Fruit fly (Drosophila melanogaster) whole organism, pupa: ENCODE data around the gene Twdlalpha.

Experiments used
- CG10348 ChIP-seq: fragments of 200-800 bp; sonication (Bioruptor generic); IDR thresholded peaks from 2 replicates; pipeline ENCODE4 v1.3.6; 2022; ENCODE audit warnings: missing biosample characterization, missing genetic modification characterization
- CG12605 ChIP-seq: fragments of 200-800 bp; sonication (Bioruptor generic); IDR thresholded peaks from 2 replicates; pipeline ENCODE4 v1.3.6; 2022; ENCODE audit warnings: missing biosample characterization, missing genetic modification characterization
- CG13204 ChIP-seq: fragments of 200-800 bp; sonication (Bioruptor generic); optimal IDR thresholded peaks from 2 replicates; lab custom pipeline; 2018; ENCODE audit warnings: missing biosample characterization, mild to moderate bottlenecking, missing genetic modification characterization, moderate library complexity
- CG14655 ChIP-seq: fragments of 200-800 bp; sonication (Bioruptor generic); optimal IDR thresholded peaks from 3 replicates; lab custom pipeline; 2017; ENCODE audit warnings: mild to moderate bottlenecking, missing biosample characterization, missing genetic modification reagents, missing genetic modification characterization
- CG15710 ChIP-seq: fragments of 200-800 bp; sonication (Bioruptor generic); optimal IDR thresholded peaks from 2 replicates; lab custom pipeline; 2018; ENCODE audit warnings: missing biosample characterization, mild to moderate bottlenecking, missing genetic modification characterization, moderate library complexity
- CG17806 ChIP-seq: fragments of 200-800 bp; sonication (Bioruptor generic); optimal IDR thresholded peaks from 2 replicates; lab custom pipeline; 2018; ENCODE audit warnings: missing biosample characterization, mild to moderate bottlenecking, missing genetic modification characterization, moderate library complexity
- CG32121 ChIP-seq: fragments of 200-800 bp; sonication (Bioruptor generic); IDR thresholded peaks from 2 replicates; pipeline ENCODE4 v1.3.6; 2022; ENCODE audit warnings: missing biosample characterization, missing genetic modification characterization
- CG34367 ChIP-seq: fragments of 200-800 bp; sonication (Bioruptor generic); optimal IDR thresholded peaks from 2 replicates; lab custom pipeline; 2018; ENCODE audit warnings: missing biosample characterization, mild to moderate bottlenecking, missing genetic modification characterization
- CG4496 ChIP-seq: fragments of 200-800 bp; sonication (Bioruptor generic); IDR thresholded peaks from 3 replicates; pipeline ENCODE4 v1.3.6; 2022; ENCODE audit warnings: missing biosample characterization, missing genetic modification characterization
- CG8159 ChIP-seq: fragments of 200-800 bp; sonication (Bioruptor generic); optimal IDR thresholded peaks from 3 replicates; lab custom pipeline; 2018; ENCODE audit warnings: missing biosample characterization, mild to moderate bottlenecking, missing genetic modification characterization, moderate library complexity
- CG8301 ChIP-seq: fragments of 200-800 bp; sonication (Bioruptor generic); optimal IDR thresholded peaks from 2 replicates; lab custom pipeline; 2018; ENCODE audit warnings: missing biosample characterization, mild to moderate bottlenecking, missing genetic modification characterization
- CG9948 ChIP-seq: fragments of 200-800 bp; sonication (Bioruptor generic); optimal IDR thresholded peaks from 2 replicates; lab custom pipeline; 2018; ENCODE audit warnings: missing biosample characterization, mild to moderate bottlenecking, missing genetic modification characterization, moderate library complexity
- D1 ChIP-seq: fragments of 200-800 bp; sonication (Bioruptor generic); optimal IDR thresholded peaks from 2 replicates; lab custom pipeline; 2018; ENCODE audit warnings: missing biosample characterization, mild to moderate bottlenecking, missing genetic modification characterization, moderate library complexity
- EcR ChIP-seq: fragments of 200-800 bp; sonication (Bioruptor generic); optimal IDR thresholded peaks from 3 replicates; lab custom pipeline; 2019; ENCODE audit warnings: missing biosample characterization, missing genetic modification characterization, mild to moderate bottlenecking, moderate library complexity, missing genetic modification reagents
- Ets98B ChIP-seq: fragments of 200-800 bp; sonication (Bioruptor generic); IDR thresholded peaks from 2 replicates; pipeline ENCODE4 v1.3.6; 2022; ENCODE audit warnings: missing biosample characterization, missing genetic modification characterization
- Pif1A ChIP-seq: fragments of 200-800 bp; sonication (Bioruptor generic); optimal IDR thresholded peaks from 3 replicates; lab custom pipeline; 2016; ENCODE audit warnings: missing biosample characterization, missing genetic modification characterization
- Pif1B ChIP-seq: fragments of 200-800 bp; sonication (Bioruptor generic); optimal IDR thresholded peaks from 3 replicates; lab custom pipeline; 2016; ENCODE audit warnings: missing biosample characterization, missing genetic modification characterization
- Snoo ChIP-seq: fragments of 200-800 bp; sonication (Bioruptor generic); optimal IDR thresholded peaks from 3 replicates; lab custom pipeline; 2017; ENCODE audit warnings: missing biosample characterization, mild to moderate bottlenecking, missing genetic modification characterization, inconsistent platforms
- fd96Ca ChIP-seq: fragments of 200-800 bp; sonication (Bioruptor generic); IDR thresholded peaks from 3 replicates; pipeline ENCODE4 v1.3.6; 2022; ENCODE audit warnings: missing biosample characterization, missing genetic modification characterization
- gl ChIP-seq: fragments of 200-800 bp; sonication (Bioruptor generic); optimal IDR thresholded peaks from 2 replicates; lab custom pipeline; 2018; ENCODE audit warnings: missing biosample characterization, mild to moderate bottlenecking, missing genetic modification characterization
- rn ChIP-seq: fragments of 200-800 bp; sonication (Bioruptor generic); IDR thresholded peaks from 2 replicates; pipeline ENCODE4 v1.3.6; 2022; ENCODE audit warnings: missing biosample characterization, missing genetic modification characterization

Gene Twdlalpha

dm6 chrX:16768770-16769169 is 26.1 kb downstream of the Twdlalpha start:
- no peak for TF ChIP-seq CG8159
- TF ChIP-seq Pif1A (GFP tag; lab: Kevin White, UChicago): no peak
- TF ChIP-seq CG14655 (GFP tag; lab: Kevin White, UChicago): peak; percentile 27
- TF ChIP-seq, all 21 proteins: peak for 1

- peak; percentile 68 for TF ChIP-seq CG8159
- no peak for TF ChIP-seq CG10348 (GFP tag; lab: Robert Waterston, UW)
- TF ChIP-seq rn (GFP tag; lab: Robert Waterston, UW): peak; percentile 36; the same call in 1 of the 2 replicates
- peak; percentile 75 for TF ChIP-seq Pif1B (GFP tag; lab: Kevin White, UChicago)
- no peak for TF ChIP-seq gl (tag; lab: Kevin White, UChicago)
- TF ChIP-seq CG4496 (GFP tag; lab: Robert Waterston, UW): peak; percentile 89
- TF ChIP-seq CG14655 (GFP tag; lab: Kevin White, UChicago): peak; percentile 66
- TF ChIP-seq EcR: no peak
- TF ChIP-seq Ets98B: peak; percentile 77
- TF ChIP-seq CG17806 (tag; lab: Kevin White, UChicago): peak; percentile 70
- peak; percentile 37 for TF ChIP-seq CG15710 (tag; lab: Kevin White, UChicago)
- peak; percentile 57 for TF ChIP-seq CG32121 (GFP tag; lab: Robert Waterston, UW)
- TF ChIP-seq Pif1A (GFP tag; lab: Kevin White, UChicago): peak; percentile 67
- no peak for TF ChIP-seq CG13204
- no peak for TF ChIP-seq CG9948 (tag; lab: Kevin White, UChicago)
- no peak for TF ChIP-seq D1
- peak; percentile 84 for TF ChIP-seq fd96Ca (GFP tag; lab: Robert Waterston, UW)
- peak; percentile 58 for TF ChIP-seq CG8301
- peak; percentile 32 for TF ChIP-seq Snoo (tag; lab: Kevin White, UChicago)
- TF ChIP-seq CG12605: peak; percentile 68; the same call in 1 of the 2 replicates
- peak; percentile 22 for TF ChIP-seq CG34367 (tag; lab: Kevin White, UChicago)
- TF ChIP-seq, all 21 proteins: peak for 15
Observed at dm6 chrX:16772882-16773827, 30.5 kb downstream of the Twdlalpha start.

dm6 chrX:16774201-16775061 is 31.8 kb downstream of the Twdlalpha start:
- TF ChIP-seq CG8159: no peak
- no peak for TF ChIP-seq Snoo (tag; lab: Kevin White, UChicago)
- TF ChIP-seq CG9948 (tag; lab: Kevin White, UChicago): no peak
- no peak for TF ChIP-seq CG32121 (GFP tag; lab: Robert Waterston, UW)
- no peak for TF ChIP-seq CG8301
- no peak for TF ChIP-seq D1
- no peak for TF ChIP-seq rn (GFP tag; lab: Robert Waterston, UW)
- no peak for TF ChIP-seq CG13204
- TF ChIP-seq Pif1A (GFP tag; lab: Kevin White, UChicago): no peak
- TF ChIP-seq CG12605: no peak
- TF ChIP-seq CG15710 (tag; lab: Kevin White, UChicago): no peak
- TF ChIP-seq CG14655 (GFP tag; lab: Kevin White, UChicago): no peak
- no peak for TF ChIP-seq CG10348 (GFP tag; lab: Robert Waterston, UW)
- TF ChIP-seq Pif1B (GFP tag; lab: Kevin White, UChicago): no peak
- no peak for TF ChIP-seq fd96Ca (GFP tag; lab: Robert Waterston, UW)

- TF ChIP-seq CG15710 (tag; lab: Kevin White, UChicago) (no peak), Pif1B (GFP tag; lab: Kevin White, UChicago) (no peak), gl (tag; lab: Kevin White, UChicago) (no peak), CG8301 (no peak), fd96Ca (GFP tag; lab: Robert Waterston, UW) (no peak), CG17806 (tag; lab: Kevin White, UChicago) (no peak), CG14655 (GFP tag; lab: Kevin White, UChicago) (no peak), CG12605 (no peak), D1 (no peak), Snoo (tag; lab: Kevin White, UChicago) (no peak), rn (GFP tag; lab: Robert Waterston, UW) (no peak), Ets98B (no peak), CG13204 (no peak), EcR (no peak), CG10348 (GFP tag; lab: Robert Waterston, UW) (no peak), Pif1A (GFP tag; lab: Kevin White, UChicago) (no peak), CG34367 (tag; lab: Kevin White, UChicago) (no peak)
- TF ChIP-seq, all 21 proteins: peak for 0
Observed at dm6 chrX:16775083-16775482, 32.4 kb downstream of the Twdlalpha start.

- TF ChIP-seq CG32121 (GFP tag; lab: Robert Waterston, UW) (no peak), Pif1A (GFP tag; lab: Kevin White, UChicago) (peak; percentile 21), EcR (no peak), gl (tag; lab: Kevin White, UChicago) (no peak), CG8301 (peak; percentile 36), CG10348 (GFP tag; lab: Robert Waterston, UW) (no peak), Snoo (tag; lab: Kevin White, UChicago) (no peak), CG14655 (GFP tag; lab: Kevin White, UChicago) (peak; percentile 56), CG15710 (tag; lab: Kevin White, UChicago) (no peak), CG34367 (tag; lab: Kevin White, UChicago) (no peak), CG12605 (no peak), Ets98B (no peak), CG8159 (peak; percentile 32), CG17806 (tag; lab: Kevin White, UChicago) (peak; percentile 12), CG13204 (no peak), fd96Ca (GFP tag; lab: Robert Waterston, UW) (no peak), CG9948 (tag; lab: Kevin White, UChicago) (peak; percentile 12), Pif1B (GFP tag; lab: Kevin White, UChicago) (no peak)
Observed at dm6 chrX:16778138-16778672, 35.6 kb downstream of the Twdlalpha start.
